In genomic region chr3R:10643077-10643784, dm6 we compare ENCODE assay signal across 5 fruit fly cellular contexts.
TF ChIP-seq lines count a peak whose summit lies in the region.

No protein-coding gene starts in this region.

- no peak for TF ChIP-seq CTCF in whole organism, embryonic (GFP tag; optimal IDR thresholded peaks at IDR 0.05; lab: Kevin White, UChicago)

TF ChIP-seq in whole organism, adult, 20 proteins besides CTCF, POLR2A, EP300 and RAD21 (continues in another document):
- TF ChIP-seq CG7101 (tag; optimal IDR thresholded peaks at IDR 0.05; lab: Kevin White, UChicago) (peak; percentile 55), CG11617 (GFP tag; optimal IDR thresholded peaks at IDR 0.05; lab: Kevin White, UChicago) (peak; percentile 78), CG12768 (GFP tag; optimal IDR thresholded peaks at IDR 0.05; lab: Kevin White, UChicago) (peak; percentile 65), CG14711 (tag; optimal IDR thresholded peaks at IDR 0.05; lab: Kevin White, UChicago) (peak; percentile 30), CG1620 (GFP tag; optimal IDR thresholded peaks at IDR 0.05; lab: Kevin White, UChicago) (no peak), tj (GFP tag; optimal IDR thresholded peaks at IDR 0.05; lab: Kevin White, UChicago) (peak; percentile 31), CG33017 (tag; optimal IDR thresholded peaks at IDR 0.05; lab: Kevin White, UChicago) (peak; percentile 70), kay (GFP tag; lab: Kevin White, UChicago; ENCODE audit: borderline replicate concordance) (peak; percentile 2), Mnt (GFP tag; optimal IDR thresholded peaks at IDR 0.05; lab: Kevin White, UChicago) (peak; percentile 4), CG5204 (GFP tag; optimal IDR thresholded peaks at IDR 0.05; lab: Kevin White, UChicago) (peak; percentile 29), Hr96 (GFP tag; optimal IDR thresholded peaks at IDR 0.05; lab: Kevin White, UChicago) (peak; percentile 10), bab1 (GFP tag; optimal IDR thresholded peaks at IDR 0.05; lab: Kevin White, UChicago) (no peak), Crg-1 (GFP tag; optimal IDR thresholded peaks at IDR 0.05; lab: Kevin White, UChicago) (no peak), toe (GFP tag; optimal IDR thresholded peaks at IDR 0.05; lab: Kevin White, UChicago) (peak; percentile 12), cnc (optimal IDR thresholded peaks at IDR 0.05; lab: Kevin White, UChicago) (no peak), Clk (GFP tag; optimal IDR thresholded peaks at IDR 0.05; lab: Kevin White, UChicago) (peak; percentile 46), cic (GFP tag; optimal IDR thresholded peaks at IDR 0.05; lab: Kevin White, UChicago) (peak; percentile 65), pad (GFP tag; optimal IDR thresholded peaks at IDR 0.05; lab: Kevin White, UChicago) (peak; percentile 41)

TF ChIP-seq in whole organism, embryonic, 481 proteins besides CTCF, POLR2A, EP300 and RAD21 (continues in another document):
- TF ChIP-seq Sry-δ (GFP tag; optimal IDR thresholded peaks at IDR 0.05; lab: Kevin White, UChicago) (no peak), Mrtf (GFP tag; IDR thresholded peaks at IDR 0.05; lab: Robert Waterston, UW) (no peak), CG9727 (GFP tag; optimal IDR thresholded peaks at IDR 0.05; lab: Kevin White, UChicago) (peak; percentile 74), fd96Cb (tag; optimal IDR thresholded peaks at IDR 0.05; lab: Kevin White, UChicago) (peak; percentile 2), dpn (GFP tag; optimal IDR thresholded peaks at IDR 0.05; lab: Kevin White, UChicago) (no peak), bbx (GFP tag; IDR thresholded peaks at IDR 0.05; lab: Robert Waterston, UW; ENCODE audit: partially characterized antibody) (no peak), Doc2 (GFP tag; IDR thresholded peaks at IDR 0.05; lab: Robert Waterston, UW) (no peak), Hmr (GFP tag; optimal IDR thresholded peaks at IDR 0.05; lab: Kevin White, UChicago) (peak; percentile 60), sd (tag; optimal IDR thresholded peaks at IDR 0.05; lab: Kevin White, UChicago) (peak; percentile 71), Asciz (GFP tag; optimal IDR thresholded peaks at IDR 0.05; lab: Kevin White, UChicago) (peak; percentile 58), GATAe (GFP tag; conservative IDR thresholded peaks at IDR 0.05; lab: Robert Waterston, UW) (peak; percentile 85), Fer1 (GFP tag; optimal IDR thresholded peaks at IDR 0.05; lab: Kevin White, UChicago) (peak; percentile 74), ci (GFP tag; IDR thresholded peaks at IDR 0.05; lab: Robert Waterston, UW) (no peak; the same call in 2 of the 3 replicates), knrl (GFP tag; IDR thresholded peaks at IDR 0.05; lab: Robert Waterston, UW; ENCODE audit: partially characterized antibody) (no peak), ara (GFP tag; IDR thresholded peaks at IDR 0.05; lab: Robert Waterston, UW) (0 out of 2 replicates have a peak, but pooled peaks have one; percentile 23), z (GFP tag; IDR thresholded peaks at IDR 0.05; lab: Robert Waterston, UW) (no peak), CG10431 (GFP tag; optimal IDR thresholded peaks at IDR 0.05; lab: Kevin White, UChicago) (peak; percentile 46), CG32772 (GFP tag; IDR thresholded peaks at IDR 0.05; lab: Robert Waterston, UW) (peak; percentile 26; the same call in 1 of the 2 replicates)

TF ChIP-seq in whole organism, prepupa, 60 proteins besides CTCF, POLR2A, EP300 and RAD21:
- TF ChIP-seq fkh (GFP tag; optimal IDR thresholded peaks at IDR 0.05; lab: Kevin White, UChicago) (peak; percentile 97), Met (GFP tag; optimal IDR thresholded peaks at IDR 0.05; lab: Kevin White, UChicago) (peak; percentile 4), Lpt (GFP tag; optimal IDR thresholded peaks at IDR 0.05; lab: Kevin White, UChicago) (no peak), Eip78C (GFP tag; lab: Kevin White, UChicago) (peak; percentile 79), CG10631 (GFP tag; optimal IDR thresholded peaks at IDR 0.05; lab: Kevin White, UChicago) (peak; percentile 14), CG9139 (GFP tag; optimal IDR thresholded peaks at IDR 0.05; lab: Kevin White, UChicago) (no peak), CG32006 (GFP tag; optimal IDR thresholded peaks at IDR 0.05; lab: Kevin White, UChicago) (peak; percentile 31), CG3919 (GFP tag; optimal IDR thresholded peaks at IDR 0.05; lab: Kevin White, UChicago) (peak; percentile 13), Eip75B (GFP tag; optimal IDR thresholded peaks at IDR 0.05; lab: Kevin White, UChicago) (no peak), CG6163 (GFP tag; IDR thresholded peaks at IDR 0.05; lab: Robert Waterston, UW) (peak; percentile 41; the same call in 1 of the 3 replicates), CG34406 (GFP tag; optimal IDR thresholded peaks at IDR 0.05; lab: Kevin White, UChicago) (peak; percentile 15), eg (GFP tag; IDR thresholded peaks at IDR 0.05; lab: Robert Waterston, UW) (peak; percentile 37; the same call in 1 of the 3 replicates), Smox (GFP tag; optimal IDR thresholded peaks at IDR 0.05; lab: Kevin White, UChicago) (no peak), OdsH (GFP tag; optimal IDR thresholded peaks at IDR 0.05; lab: Kevin White, UChicago) (peak; percentile 15), CG3032 (tag; optimal IDR thresholded peaks at IDR 0.05; lab: Kevin White, UChicago) (peak; percentile 4)
TF ChIP-seq in whole organism, prepupa: peak in this region for 11.

TF ChIP-seq in whole organism, pupa, 21 proteins besides CTCF, POLR2A, EP300 and RAD21:
- TF ChIP-seq CG9948 (tag; optimal IDR thresholded peaks at IDR 0.05; lab: Kevin White, UChicago) = no peak
- TF ChIP-seq fd96Ca (GFP tag; IDR thresholded peaks at IDR 0.05; lab: Robert Waterston, UW) = 0 out of 3 replicates have a peak, but pooled peaks have one; percentile 36
- TF ChIP-seq Pif1A (GFP tag; optimal IDR thresholded peaks at IDR 0.05; lab: Kevin White, UChicago) = peak; percentile 10
- TF ChIP-seq CG15710 (tag; optimal IDR thresholded peaks at IDR 0.05; lab: Kevin White, UChicago) = no peak
- TF ChIP-seq rn (GFP tag; IDR thresholded peaks at IDR 0.05; lab: Robert Waterston, UW) = no peak
- peak; percentile 4 for TF ChIP-seq CG8159 (tag; optimal IDR thresholded peaks at IDR 0.05; lab: Kevin White, UChicago)
- no peak for TF ChIP-seq Ets98B (GFP tag; IDR thresholded peaks at IDR 0.05; lab: Robert Waterston, UW)
TF ChIP-seq in whole organism, pupa: peak in this region for 3.

TF ChIP-seq in whole organism, wandering third instar larva, 38 proteins besides CTCF, POLR2A, EP300 and RAD21:
- TF ChIP-seq woc (GFP tag; optimal IDR thresholded peaks at IDR 0.05; lab: Kevin White, UChicago) = no peak
- peak in 1 of 2 experiments; percentile 21 for TF ChIP-seq foxo (GFP tag; optimal IDR thresholded peaks at IDR 0.05; lab: Kevin White, UChicago)
- TF ChIP-seq rgr (GFP tag; optimal IDR thresholded peaks at IDR 0.05; lab: Kevin White, UChicago) = peak; percentile 36
- TF ChIP-seq Sp1 (GFP tag; optimal IDR thresholded peaks at IDR 0.05; lab: Kevin White, UChicago) = peak; percentile 37
- peak; percentile 2 for TF ChIP-seq psq (GFP tag; optimal IDR thresholded peaks at IDR 0.05; lab: Kevin White, UChicago)
- TF ChIP-seq h (GFP tag; optimal IDR thresholded peaks at IDR 0.05; lab: Kevin White, UChicago) = peak; percentile 10
- peak; percentile 7 for TF ChIP-seq HLH106 (tag; optimal IDR thresholded peaks at IDR 0.05; lab: Kevin White, UChicago)
- TF ChIP-seq br (GFP tag; optimal IDR thresholded peaks at IDR 0.05; lab: Kevin White, UChicago) = peak; percentile 9
- peak; percentile 13 for TF ChIP-seq Hr83 (GFP tag; optimal IDR thresholded peaks at IDR 0.05; lab: Kevin White, UChicago; ENCODE audit: poor library complexity, severe bottlenecking)
- TF ChIP-seq brk (GFP tag; optimal IDR thresholded peaks at IDR 0.05; lab: Kevin White, UChicago) = no peak
- no peak for TF ChIP-seq usp (GFP tag; optimal IDR thresholded peaks at IDR 0.05; lab: Kevin White, UChicago)
- no peak for TF ChIP-seq ey (GFP tag; optimal IDR thresholded peaks at IDR 0.05; lab: Kevin White, UChicago)
- no peak for TF ChIP-seq sv (GFP tag; optimal IDR thresholded peaks at IDR 0.05; lab: Kevin White, UChicago)
- no peak for TF ChIP-seq tai (GFP tag; optimal IDR thresholded peaks at IDR 0.05; lab: Kevin White, UChicago)
TF ChIP-seq in whole organism, wandering third instar larva: peak in this region for 8.
